Worm (Caenorhabditis elegans) whole organism, young adult: ENCODE data around the gene R12C12.7.

ENCODE experiments used
- B0035.1 ChIP-seq: sonication (generic microtip); optimal IDR thresholded peaks from 2 replicates; lab custom pipeline; 2016; ENCODE audit warnings: missing genetic modification characterization, mild to moderate bottlenecking, missing compliant biosample characterization, missing genotype, missing genetic modification reagents
- B0261.1 ChIP-seq: sonication (generic microtip); optimal IDR thresholded peaks from 2 replicates; lab custom pipeline; 2016; ENCODE audit warnings: mild to moderate bottlenecking, missing genetic modification characterization, moderate library complexity, missing compliant biosample characterization
- B0336.3 ChIP-seq: fragments of 200-800 bp; sonication (Bioruptor generic); IDR thresholded peaks from 2 replicates; pipeline ENCODE4 v1.3.6; 2022; ENCODE audit warnings: missing genetic modification characterization, missing compliant biosample characterization
- F10E7.11 ChIP-seq: sonication (generic microtip); optimal IDR thresholded peaks from 2 replicates; lab custom pipeline; 2017; ENCODE audit warnings: mild to moderate bottlenecking, missing genetic modification characterization, moderate library complexity, missing compliant biosample characterization
- F22D6.2 ChIP-seq: sonication (generic microtip); optimal IDR thresholded peaks from 2 replicates; lab custom pipeline; 2016; ENCODE audit warnings: mild to moderate bottlenecking, missing genetic modification characterization, missing compliant biosample characterization
- F23B12.7 ChIP-seq: sonication (generic microtip); optimal IDR thresholded peaks from 2 replicates; lab custom pipeline; 2017; ENCODE audit warnings: missing genetic modification characterization, mild to moderate bottlenecking, missing compliant biosample characterization, antibody characterized with exemption, moderate library complexity; ENCODE audit not compliant: insufficient read depth
- F33H1.4 ChIP-seq: fragments of 200-800 bp; sonication (Bioruptor generic); IDR thresholded peaks from 2 replicates; pipeline ENCODE4 v1.3.6; 2022; ENCODE audit warnings: missing genetic modification reagents, missing genetic modification characterization, missing compliant biosample characterization
- F57A8.1 ChIP-seq: fragments of 200-800 bp; sonication (Bioruptor generic); optimal IDR thresholded peaks from 2 replicates; lab custom pipeline; 2018; ENCODE audit warnings: mild to moderate bottlenecking, missing genetic modification characterization, moderate library complexity, missing compliant biosample characterization
- K11D2.4 ChIP-seq: fragments of 200-800 bp; sonication (Bioruptor generic); IDR thresholded peaks from 2 replicates; pipeline ENCODE4 v1.3.6; 2022; ENCODE audit warnings: missing genetic modification reagents, missing genetic modification characterization, missing compliant biosample characterization
- Y53G8AR.9 ChIP-seq: fragments of 200-800 bp; sonication (Bioruptor generic); conservative IDR thresholded peaks from 2 replicates; pipeline ENCODE4 v1.3.6; 2022; ENCODE audit warnings: missing genetic modification reagents, missing genetic modification characterization, missing compliant biosample characterization
- Y67H2A.10 ChIP-seq: fragments of 200-800 bp; sonication (Bioruptor generic); conservative IDR thresholded peaks from 2 replicates; pipeline ENCODE4 v1.3.6; 2022; ENCODE audit warnings: missing genetic modification reagents, missing genetic modification characterization, missing compliant biosample characterization
- attf-5 ChIP-seq: fragments of 200-800 bp; sonication (Bioruptor generic); optimal IDR thresholded peaks from 2 replicates; lab custom pipeline; 2018; ENCODE audit warnings: mild to moderate bottlenecking, missing genetic modification characterization, missing compliant biosample characterization
- bed-1 ChIP-seq: fragments of 200-800 bp; sonication (Bioruptor generic); IDR thresholded peaks from 2 replicates; pipeline ENCODE4 v1.3.6; 2022; ENCODE audit warnings: missing genetic modification reagents, missing genetic modification characterization, missing compliant biosample characterization
- ccch-3 ChIP-seq: fragments of 200-800 bp; sonication (Bioruptor generic); optimal IDR thresholded peaks from 2 replicates; lab custom pipeline; 2018; ENCODE audit warnings: mild to moderate bottlenecking, missing genetic modification characterization, missing compliant biosample characterization
- cebp-1 ChIP-seq, 2 experiments: fragments of 200-800 bp in 1 of 2; sonication (Bioruptor generic) in 1 of 2; sonication (generic microtip) in 1 of 2; IDR thresholded peaks in 1 of 2; optimal IDR thresholded peaks in 1 of 2; 2 replicates each; pipeline versions ENCODE4 v1.3.6 to Lab custom; 2017 to 2022; ENCODE audit warnings: missing compliant biosample characterization in 2 of 2, missing genetic modification characterization in 2 of 2, mild to moderate bottlenecking in 1 of 2, missing genetic modification reagents in 1 of 2, moderate library complexity in 1 of 2
- ceh-100 ChIP-seq: fragments of 200-800 bp; sonication (Bioruptor generic); IDR thresholded peaks from 2 replicates; pipeline ENCODE4 v1.3.6; 2022; ENCODE audit warnings: missing genetic modification reagents, missing genetic modification characterization, missing compliant biosample characterization
- ceh-58 ChIP-seq: fragments of 200-800 bp; sonication (Bioruptor generic); IDR thresholded peaks from 2 replicates; pipeline ENCODE4 v1.3.6; 2022; ENCODE audit warnings: missing genetic modification characterization, missing compliant biosample characterization
- chd-7 ChIP-seq: sonication (generic microtip); optimal IDR thresholded peaks from 2 replicates; lab custom pipeline; 2016; ENCODE audit warnings: mild to moderate bottlenecking, missing genetic modification characterization, moderate library complexity, missing compliant biosample characterization
- die-1 ChIP-seq: sonication (generic microtip); optimal IDR thresholded peaks from 2 replicates; lab custom pipeline; 2016; ENCODE audit warnings: missing genotype, mild to moderate bottlenecking, missing genetic modification characterization, missing compliant biosample characterization
- dpl-1 ChIP-seq: fragments of 150-350 bp; optimal IDR thresholded peaks from 2 replicates; lab custom pipeline; 2014; ENCODE audit warnings: missing biosample characterization, missing genetic modification reagents, missing genetic modification characterization
- ets-4 ChIP-seq: fragments of 200-800 bp; sonication (Bioruptor generic); optimal IDR thresholded peaks from 2 replicates; lab custom pipeline; 2018; ENCODE audit warnings: mild to moderate bottlenecking, missing genetic modification characterization, missing compliant biosample characterization
- him-1 ChIP-seq: sonication (generic microtip); optimal IDR thresholded peaks from 2 replicates; lab custom pipeline; 2016; ENCODE audit warnings: missing genotype, missing genetic modification reagents, missing genetic modification characterization, missing compliant biosample characterization
- hrde-1 ChIP-seq: sonication (generic microtip); optimal IDR thresholded peaks from 2 replicates; lab custom pipeline; 2016; ENCODE audit warnings: missing genetic modification characterization, mild to moderate bottlenecking, missing compliant biosample characterization, moderate library complexity, missing genotype, missing genetic modification reagents, borderline replicate concordance
- lag-1 ChIP-seq: fragments of 200-800 bp; sonication (Bioruptor generic); IDR thresholded peaks from 2 replicates; pipeline ENCODE4 v1.3.6; 2022; ENCODE audit warnings: missing genetic modification reagents, missing genetic modification characterization, missing compliant biosample characterization
- let-607 ChIP-seq, 2 experiments: fragments of 200-800 bp in 1 of 2; sonication (Bioruptor generic) in 1 of 2; sonication (generic microtip) in 1 of 2; optimal IDR thresholded peaks; 2 replicates each; lab custom pipeline; 2016 to 2018; ENCODE audit warnings: mild to moderate bottlenecking in 2 of 2, missing compliant biosample characterization in 2 of 2, missing genetic modification characterization in 2 of 2, moderate library complexity in 2 of 2, missing genotype in 1 of 2
- lin-40 ChIP-seq: sonication (generic microtip); optimal IDR thresholded peaks from 2 replicates; lab custom pipeline; 2016; ENCODE audit warnings: missing genetic modification characterization, mild to moderate bottlenecking, missing compliant biosample characterization, missing genotype, missing genetic modification reagents
- madf-10 ChIP-seq: sonication (generic microtip); optimal IDR thresholded peaks from 2 replicates; lab custom pipeline; 2016; ENCODE audit warnings: mild to moderate bottlenecking, missing genetic modification characterization, missing compliant biosample characterization
- madf-8 ChIP-seq: fragments of 200-800 bp; sonication (Bioruptor generic); conservative IDR thresholded peaks from 2 replicates; pipeline ENCODE4 v1.3.6; 2022; ENCODE audit warnings: missing genetic modification reagents, missing genetic modification characterization, missing compliant biosample characterization
- mcd-1 ChIP-seq: fragments of 200-800 bp; sonication (Bioruptor generic); IDR thresholded peaks from 2 replicates; pipeline ENCODE4 v1.3.6; 2022; ENCODE audit warnings: missing genetic modification reagents, missing genetic modification characterization, missing compliant biosample characterization
- mel-28 ChIP-seq: sonication (generic microtip); optimal IDR thresholded peaks from 2 replicates; lab custom pipeline; 2016; ENCODE audit warnings: borderline replicate concordance, mild to moderate bottlenecking, missing genetic modification characterization, missing compliant biosample characterization
- mxl-1 ChIP-seq: sonication (generic microtip); optimal IDR thresholded peaks from 2 replicates; lab custom pipeline; 2016; ENCODE audit warnings: missing genetic modification characterization, missing compliant biosample characterization
- nfya-1 ChIP-seq: sonication (generic microtip); optimal IDR thresholded peaks from 2 replicates; lab custom pipeline; 2017; ENCODE audit warnings: antibody characterized with exemption, missing compliant biosample characterization, missing genetic modification characterization, borderline replicate concordance; ENCODE audit not compliant: insufficient read depth
- nhr-179 ChIP-seq: sonication (generic microtip); optimal IDR thresholded peaks from 2 replicates; lab custom pipeline; 2016; ENCODE audit warnings: mild to moderate bottlenecking, missing genetic modification characterization, missing compliant biosample characterization
- nhr-27 ChIP-seq: fragments of 200-800 bp; sonication (Bioruptor generic); optimal IDR thresholded peaks from 2 replicates; lab custom pipeline; 2018; ENCODE audit warnings: mild to moderate bottlenecking, missing genetic modification characterization, moderate library complexity, missing compliant biosample characterization
- rcor-1 ChIP-seq: fragments of 200-800 bp; sonication (Bioruptor generic); IDR thresholded peaks from 2 replicates; pipeline ENCODE4 v1.3.6; 2022; ENCODE audit warnings: missing genetic modification reagents, missing genetic modification characterization, missing compliant biosample characterization
- rec-8 ChIP-seq, 2 experiments: sonication (generic microtip); optimal IDR thresholded peaks; 2 replicates each; lab custom pipeline; 2016; ENCODE audit warnings: mild to moderate bottlenecking in 2 of 2, missing genetic modification characterization in 2 of 2, missing genetic modification reagents in 2 of 2, missing genotype in 2 of 2, missing biosample characterization in 1 of 2, missing compliant biosample characterization in 1 of 2, moderate library complexity in 1 of 2
- sdz-38 ChIP-seq: sonication (generic microtip); optimal IDR thresholded peaks from 2 replicates; lab custom pipeline; 2016; ENCODE audit warnings: missing genotype, missing genetic modification characterization, missing compliant biosample characterization
- sea-2 ChIP-seq: fragments of 200-800 bp; sonication (Bioruptor generic); IDR thresholded peaks from 2 replicates; pipeline ENCODE4 v1.3.6; 2022; ENCODE audit warnings: missing genetic modification characterization, missing compliant biosample characterization
- snpc-1.1 ChIP-seq: sonication (generic microtip); optimal IDR thresholded peaks from 2 replicates; lab custom pipeline; 2017; ENCODE audit warnings: missing genetic modification characterization, mild to moderate bottlenecking, missing compliant biosample characterization, antibody characterized with exemption, moderate library complexity, missing genotype, missing genetic modification reagents; ENCODE audit not compliant: insufficient read depth
- somi-1 ChIP-seq: fragments of 200-800 bp; sonication (Bioruptor generic); optimal IDR thresholded peaks from 2 replicates; lab custom pipeline; 2018; ENCODE audit warnings: mild to moderate bottlenecking, missing genetic modification characterization, missing compliant biosample characterization
- tbp1 ChIP-seq: fragments of 200-800 bp; sonication (Bioruptor generic); optimal IDR thresholded peaks from 2 replicates; lab custom pipeline; 2018; ENCODE audit warnings: mild to moderate bottlenecking, missing genetic modification characterization, missing compliant biosample characterization
- tlf-1 ChIP-seq: fragments of 200-800 bp; sonication (Bioruptor generic); optimal IDR thresholded peaks from 2 replicates; lab custom pipeline; 2018; ENCODE audit warnings: mild to moderate bottlenecking, missing genetic modification characterization, missing compliant biosample characterization
- unc-62 ChIP-seq: fragments of 150-350 bp; optimal IDR thresholded peaks from 2 replicates; lab custom pipeline; 2014; ENCODE audit warnings: missing biosample characterization, missing genetic modification reagents, missing genetic modification characterization
- ztf-22 ChIP-seq: fragments of 200-800 bp; sonication (Bioruptor generic); optimal IDR thresholded peaks from 2 replicates; lab custom pipeline; 2018; ENCODE audit warnings: mild to moderate bottlenecking, missing genetic modification characterization, moderate library complexity, missing compliant biosample characterization
- ztf-26 ChIP-seq: sonication (generic microtip); optimal IDR thresholded peaks from 2 replicates; lab custom pipeline; 2017; ENCODE audit warnings: missing genetic modification characterization, missing compliant biosample characterization
- ztf-28 ChIP-seq: fragments of 200-800 bp; sonication (Bioruptor generic); IDR thresholded peaks from 2 replicates; pipeline ENCODE4 v1.3.6; 2022; ENCODE audit warnings: missing genetic modification reagents, missing genetic modification characterization, missing compliant biosample characterization
- ztf-3 ChIP-seq: fragments of 200-800 bp; sonication (Bioruptor generic); optimal IDR thresholded peaks from 2 replicates; lab custom pipeline; 2018; ENCODE audit warnings: mild to moderate bottlenecking, missing genetic modification characterization, missing compliant biosample characterization

R12C12.7 gene

DNA sequence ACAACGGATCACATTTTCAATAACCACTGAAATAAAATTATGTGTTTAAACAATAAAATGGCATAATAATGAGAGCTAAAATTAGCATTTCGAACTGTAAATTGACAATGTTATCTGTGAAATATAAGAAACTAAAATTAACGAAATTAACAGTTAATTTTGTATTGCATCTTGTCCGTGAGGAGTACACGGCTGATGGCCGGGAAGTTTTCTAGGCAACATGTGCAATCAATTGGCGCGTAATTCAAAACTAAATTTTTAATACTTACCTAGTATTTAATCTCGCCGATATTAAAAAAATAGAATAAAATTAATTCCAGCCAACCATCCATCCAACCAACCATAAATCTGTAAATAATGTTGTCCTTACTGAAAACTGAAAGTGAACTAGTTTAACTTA lies 5.7 kb upstream of the R12C12.7 start (continued):
- TF ChIP-seq ztf-22 (GFP tag; lab: Kevin White, UChicago), result no peak
- no peak for TF ChIP-seq mel-28 (tag; lab: Kevin White, UChicago)
- TF ChIP-seq tbp1 (GFP tag; lab: Kevin White, UChicago), result no peak
- TF ChIP-seq dpl-1 (GFP tag; lab: Kevin White, UChicago), result peak; percentile 64
- TF ChIP-seq sdz-38 (tag; lab: Kevin White, UChicago), result no peak
- TF ChIP-seq F57A8.1 (GFP tag; lab: Kevin White, UChicago), result no peak
- no peak for TF ChIP-seq snpc-1.1
- TF ChIP-seq ztf-3, result no peak
- TF ChIP-seq B0261.1, result no peak
- peak; percentile 22; the same call in 1 of the 2 replicates for TF ChIP-seq madf-8 (GFP tag; lab: Robert Waterston, UW)
- no peak for TF ChIP-seq ets-4 (GFP tag; lab: Kevin White, UChicago)
- TF ChIP-seq let-607 (tag; optimal IDR thresholded peaks at IDR 0.05; lab: Kevin White, UChicago), result peak in 1 of 2 experiments; percentile 72
- no peak for TF ChIP-seq tlf-1 (GFP tag; lab: Kevin White, UChicago)
- TF ChIP-seq Y67H2A.10 (GFP tag; lab: Robert Waterston, UW), result no peak
- peak; percentile 42 for TF ChIP-seq F33H1.4 (GFP tag; lab: Robert Waterston, UW)
- no peak for TF ChIP-seq B0035.1 (tag; lab: Kevin White, UChicago)
- no peak for TF ChIP-seq nfya-1 (tag; lab: Kevin White, UChicago)
- TF ChIP-seq F23B12.7, result no peak
- no peak for TF ChIP-seq sea-2 (GFP tag; lab: Robert Waterston, UW)
- TF ChIP-seq cebp-1 (GFP tag; IDR thresholded peaks at IDR 0.05; lab: Robert Waterston, UW), result no peak
- no peak for TF ChIP-seq cebp-1 (tag; optimal IDR thresholded peaks at IDR 0.05; lab: Kevin White, UChicago)
- peak; percentile 56 for TF ChIP-seq ccch-3 (GFP tag; lab: Kevin White, UChicago)
- peak; percentile 62 for TF ChIP-seq him-1 (tag; lab: Kevin White, UChicago)
- TF ChIP-seq unc-62 (GFP tag; lab: Kevin White, UChicago), result no peak
- no peak for TF ChIP-seq Y53G8AR.9 (GFP tag; lab: Robert Waterston, UW)
- TF ChIP-seq somi-1 (GFP tag; lab: Kevin White, UChicago), result no peak
- no peak for TF ChIP-seq ztf-26
- TF ChIP-seq hrde-1 (tag; lab: Kevin White, UChicago), result no peak
- TF ChIP-seq B0336.3 (GFP tag; lab: Robert Waterston, UW), result no peak
- no peak for TF ChIP-seq F10E7.11 (tag; lab: Kevin White, UChicago)
- peak; percentile 68 for TF ChIP-seq madf-10 (tag; lab: Kevin White, UChicago)
- TF ChIP-seq rec-8 (tag; optimal IDR thresholded peaks at IDR 0.05; lab: Kevin White, UChicago), result peak in 1 of 2 experiments; percentile 56
- 0 out of 2 replicates have a peak, but pooled peaks have one; percentile 11 for TF ChIP-seq ztf-28
- no peak for TF ChIP-seq mxl-1 (tag; lab: Kevin White, UChicago)
- peak; percentile 56 for TF ChIP-seq F22D6.2 (tag; lab: Kevin White, UChicago)
- TF ChIP-seq bed-1 (GFP tag; lab: Robert Waterston, UW), result no peak
- TF ChIP-seq K11D2.4, result 0 out of 2 replicates have a peak, but pooled peaks have one; percentile 18
- peak; percentile 36 for TF ChIP-seq nhr-27 (tag; lab: Kevin White, UChicago)
- no peak for TF ChIP-seq attf-5 (GFP tag; lab: Kevin White, UChicago)
- TF ChIP-seq lag-1 (GFP tag; lab: Robert Waterston, UW), result no peak
- TF ChIP-seq ceh-100, result peak; percentile 62
- TF ChIP-seq die-1 (tag; lab: Kevin White, UChicago), result no peak
- no peak for TF ChIP-seq ceh-58 (GFP tag; lab: Robert Waterston, UW)
- peak; percentile 25; the same call in 1 of the 2 replicates for TF ChIP-seq rcor-1 (GFP tag; lab: Robert Waterston, UW)
- TF ChIP-seq chd-7, result no peak
- peak; percentile 73 for TF ChIP-seq mcd-1 (GFP tag; lab: Robert Waterston, UW)
- TF ChIP-seq nhr-179 (tag; lab: Kevin White, UChicago), result no peak
- TF ChIP-seq lin-40 (tag; lab: Kevin White, UChicago), result no peak
